1 fruit fly cellular context compared by ENCODE assay signal in genomic region chr3L:15530638-15531225, dm6.
A peak's percentile ranks its signal among the peaks of the same experiment; 100 is the strongest.
TF ChIP-seq lines count a peak whose summit lies in the region.

No protein-coding gene starts in this region.

TF ChIP-seq in whole organism, embryonic, 481 proteins besides CTCF, POLR2A, EP300 and RAD21 (continued from another document and continues in another):
- TF ChIP-seq dpn (GFP tag; optimal IDR thresholded peaks at IDR 0.05; lab: Kevin White, UChicago) (no peak), CG13775 (GFP tag; optimal IDR thresholded peaks at IDR 0.05; lab: Kevin White, UChicago) (no peak), disco-r (GFP tag; optimal IDR thresholded peaks at IDR 0.05; lab: Kevin White, UChicago) (no peak), CG3281 (GFP tag; optimal IDR thresholded peaks at IDR 0.05; lab: Kevin White, UChicago) (no peak), wek (GFP tag; optimal IDR thresholded peaks at IDR 0.05; lab: Kevin White, UChicago) (peak; percentile 43), HHEX (GFP tag; optimal IDR thresholded peaks at IDR 0.05; lab: Kevin White, UChicago) (no peak), vvl (GFP tag; IDR thresholded peaks at IDR 0.05; lab: Robert Waterston, UW) (no peak), gcm2 (GFP tag; optimal IDR thresholded peaks at IDR 0.05; lab: Kevin White, UChicago) (no peak), rib (GFP tag; IDR thresholded peaks at IDR 0.05; lab: Robert Waterston, UW) (no peak), lbe (GFP tag; optimal IDR thresholded peaks at IDR 0.05; lab: Kevin White, UChicago) (peak; percentile 12), CG33213 (GFP tag; optimal IDR thresholded peaks at IDR 0.05; lab: Kevin White, UChicago) (no peak), CG2202 (tag; optimal IDR thresholded peaks at IDR 0.05; lab: Kevin White, UChicago) (no peak), CG17568 (GFP tag; optimal IDR thresholded peaks at IDR 0.05; lab: Kevin White, UChicago) (peak; percentile 19), H15 (GFP tag; IDR thresholded peaks at IDR 0.05; lab: Robert Waterston, UW) (no peak), Sox100B (GFP tag; optimal IDR thresholded peaks at IDR 0.05; lab: Kevin White, UChicago) (peak; percentile 29), Doc3 (GFP tag; IDR thresholded peaks at IDR 0.05; lab: Robert Waterston, UW; ENCODE audit: partially characterized antibody) (no peak), GATAe (GFP tag; conservative IDR thresholded peaks at IDR 0.05; lab: Robert Waterston, UW) (no peak), Meics (GFP tag; optimal IDR thresholded peaks at IDR 0.05; lab: Kevin White, UChicago) (no peak), bsh (GFP tag; optimal IDR thresholded peaks at IDR 0.05; lab: Kevin White, UChicago) (peak in 1 of 2 experiments; percentile 34), lab (GFP tag; optimal IDR thresholded peaks at IDR 0.05; lab: Kevin White, UChicago) (peak; percentile 24), schlank (tag; optimal IDR thresholded peaks at IDR 0.05; lab: Kevin White, UChicago) (no peak), CG6813 (GFP tag; optimal IDR thresholded peaks at IDR 0.05; lab: Kevin White, UChicago) (peak; percentile 31), dysf (GFP tag; IDR thresholded peaks at IDR 0.05; lab: Robert Waterston, UW) (no peak), C15 (GFP tag; IDR thresholded peaks at IDR 0.05; lab: Robert Waterston, UW) (no peak), CG30020 (tag; optimal IDR thresholded peaks at IDR 0.05; lab: Kevin White, UChicago) (no peak), CG15073 (GFP tag; optimal IDR thresholded peaks at IDR 0.05; lab: Kevin White, UChicago) (no peak), CG32532 (GFP tag; IDR thresholded peaks at IDR 0.05; lab: Robert Waterston, UW) (no peak), lola (GFP tag; optimal IDR thresholded peaks at IDR 0.05; lab: Kevin White, UChicago) (no peak), CG6254 (GFP tag; optimal IDR thresholded peaks at IDR 0.05; lab: Kevin White, UChicago) (peak; percentile 1), CG10462 (GFP tag; optimal IDR thresholded peaks at IDR 0.05; lab: Kevin White, UChicago) (no peak), Dbx (GFP tag; IDR thresholded peaks at IDR 0.05; lab: Robert Waterston, UW) (no peak), sqz (GFP tag; optimal IDR thresholded peaks at IDR 0.05; lab: Kevin White, UChicago) (no peak), CG32767 (GFP tag; IDR thresholded peaks at IDR 0.05; lab: Robert Waterston, UW) (no peak), CG4617 (GFP tag; optimal IDR thresholded peaks at IDR 0.05; lab: Kevin White, UChicago; ENCODE audit: borderline replicate concordance) (no peak), CrebB (tag; optimal IDR thresholded peaks at IDR 0.05; lab: Kevin White, UChicago) (no peak), Med (GFP tag; lab: Kevin White, UChicago) (peak; percentile 36), CG1603 (tag; optimal IDR thresholded peaks at IDR 0.05; lab: Kevin White, UChicago) (peak; percentile 28), Myb (GFP tag; optimal IDR thresholded peaks at IDR 0.05; lab: Kevin White, UChicago) (no peak), CG10979 (tag; optimal IDR thresholded peaks at IDR 0.05; lab: Kevin White, UChicago) (no peak), D (optimal IDR thresholded peaks at IDR 0.05; lab: Kevin White, UChicago) (no peak), D (GFP tag; optimal IDR thresholded peaks at IDR 0.05; lab: Kevin White, UChicago) (peak; percentile 17), az2 (GFP tag; optimal IDR thresholded peaks at IDR 0.05; lab: Kevin White, UChicago) (no peak), CG34224 (GFP tag; IDR thresholded peaks at IDR 0.05; lab: Robert Waterston, UW; ENCODE audit: partially characterized antibody) (no peak), ATbp (GFP tag; optimal IDR thresholded peaks at IDR 0.05; lab: Kevin White, UChicago) (peak; percentile 52), Hand (GFP tag; optimal IDR thresholded peaks at IDR 0.05; lab: Kevin White, UChicago) (no peak), cg (GFP tag; optimal IDR thresholded peaks at IDR 0.05; lab: Kevin White, UChicago) (peak; percentile 19), corto (GFP tag; optimal IDR thresholded peaks at IDR 0.05; lab: Kevin White, UChicago) (no peak), repo (GFP tag; optimal IDR thresholded peaks at IDR 0.05; lab: Kevin White, UChicago) (no peak), CG17328 (GFP tag; IDR thresholded peaks at IDR 0.05; lab: Robert Waterston, UW) (no peak), zfh2 (GFP tag; optimal IDR thresholded peaks at IDR 0.05; lab: Kevin White, UChicago) (no peak), B-H1 (GFP tag; IDR thresholded peaks at IDR 0.05; lab: Robert Waterston, UW) (no peak), yki (optimal IDR thresholded peaks at IDR 0.05; lab: Kevin White, UChicago) (no peak), CG14965 (GFP tag; optimal IDR thresholded peaks at IDR 0.05; lab: Kevin White, UChicago; ENCODE audit: borderline replicate concordance) (no peak), Fer2 (tag; optimal IDR thresholded peaks at IDR 0.05; lab: Kevin White, UChicago) (no peak), fd64A (GFP tag; optimal IDR thresholded peaks at IDR 0.05; lab: Kevin White, UChicago) (peak; percentile 11), CG34422 (GFP tag; IDR thresholded peaks at IDR 0.05; lab: Robert Waterston, UW) (no peak), dati (GFP tag; IDR thresholded peaks at IDR 0.05; lab: Robert Waterston, UW) (no peak), Mes4 (GFP tag; optimal IDR thresholded peaks at IDR 0.05; lab: Kevin White, UChicago) (no peak), jing (GFP tag; optimal IDR thresholded peaks at IDR 0.05; lab: Kevin White, UChicago) (no peak), CG10209 (GFP tag; optimal IDR thresholded peaks at IDR 0.05; lab: Kevin White, UChicago) (peak; percentile 2), nom (GFP tag; optimal IDR thresholded peaks at IDR 0.05; lab: Kevin White, UChicago) (peak; percentile 32), tap (tag; optimal IDR thresholded peaks at IDR 0.05; lab: Kevin White, UChicago) (peak; percentile 0), Dip2 (GFP tag; IDR thresholded peaks at IDR 0.05; lab: Robert Waterston, UW) (no peak), Asciz (GFP tag; optimal IDR thresholded peaks at IDR 0.05; lab: Kevin White, UChicago) (peak; percentile 43), pros (GFP tag; optimal IDR thresholded peaks at IDR 0.05; lab: Kevin White, UChicago) (no peak), sens (GFP tag; lab: Kevin White, UChicago) (peak; percentile 75), br (optimal IDR thresholded peaks at IDR 0.05; lab: Kevin White, UChicago) (no peak), Hmr (GFP tag; optimal IDR thresholded peaks at IDR 0.05; lab: Kevin White, UChicago) (no peak), CG11504 (tag; optimal IDR thresholded peaks at IDR 0.05; lab: Kevin White, UChicago) (no peak), CG12299 (tag; optimal IDR thresholded peaks at IDR 0.05; lab: Kevin White, UChicago) (peak; percentile 35), Bgb (GFP tag; IDR thresholded peaks at IDR 0.05; lab: Robert Waterston, UW; ENCODE audit: partially characterized antibody) (no peak), ken (GFP tag; IDR thresholded peaks at IDR 0.05; lab: Robert Waterston, UW) (no peak), CG2116 (GFP tag; optimal IDR thresholded peaks at IDR 0.05; lab: Kevin White, UChicago) (no peak), sd (tag; optimal IDR thresholded peaks at IDR 0.05; lab: Kevin White, UChicago) (no peak), D19A (tag; optimal IDR thresholded peaks at IDR 0.05; lab: Kevin White, UChicago) (no peak), croc (GFP tag; conservative IDR thresholded peaks at IDR 0.05; lab: Robert Waterston, UW) (no peak), CG31224 (GFP tag; IDR thresholded peaks at IDR 0.05; lab: Robert Waterston, UW) (no peak), CG6765 (GFP tag; optimal IDR thresholded peaks at IDR 0.05; lab: Kevin White, UChicago) (no peak), sim (GFP tag; IDR thresholded peaks at IDR 0.05; lab: Robert Waterston, UW) (no peak), MTF-1 (GFP tag; optimal IDR thresholded peaks at IDR 0.05; lab: Kevin White, UChicago; ENCODE audit: borderline replicate concordance) (peak; percentile 32), crol (GFP tag; IDR thresholded peaks at IDR 0.05; lab: Robert Waterston, UW) (no peak), sob (GFP tag; IDR thresholded peaks at IDR 0.05; lab: Robert Waterston, UW) (no peak), CG11456 (GFP tag; IDR thresholded peaks at IDR 0.05; lab: Robert Waterston, UW) (no peak), CG9437 (GFP tag; optimal IDR thresholded peaks at IDR 0.05; lab: Kevin White, UChicago) (no peak), Chrac-16 (GFP tag; optimal IDR thresholded peaks at IDR 0.05; lab: Kevin White, UChicago) (no peak), CG11695 (GFP tag; IDR thresholded peaks at IDR 0.05; lab: Robert Waterston, UW) (no peak; the same call in 2 of the 3 replicates), PHDP (tag; optimal IDR thresholded peaks at IDR 0.05; lab: Kevin White, UChicago) (no peak), CG10366 (GFP tag; IDR thresholded peaks at IDR 0.05; lab: Robert Waterston, UW) (no peak), CG7745 (tag; optimal IDR thresholded peaks at IDR 0.05; lab: Kevin White, UChicago) (no peak), psq (GFP tag; optimal IDR thresholded peaks at IDR 0.05; lab: Kevin White, UChicago) (no peak), Sry-δ (GFP tag; optimal IDR thresholded peaks at IDR 0.05; lab: Kevin White, UChicago) (no peak), CkIIα-i1 (GFP tag; IDR thresholded peaks at IDR 0.05; lab: Robert Waterston, UW) (no peak), Adf1 (GFP tag; IDR thresholded peaks at IDR 0.05; lab: Robert Waterston, UW) (no peak), gsb (GFP tag; IDR thresholded peaks at IDR 0.05; lab: Robert Waterston, UW) (no peak), prd (optimal IDR thresholded peaks at IDR 0.05; lab: Kevin White, UChicago) (no peak), prd (GFP tag; IDR thresholded peaks at IDR 0.05; lab: Robert Waterston, UW) (no peak), nerfin-1 (tag; optimal IDR thresholded peaks at IDR 0.05; lab: Kevin White, UChicago) (no peak), CG13296 (GFP tag; optimal IDR thresholded peaks at IDR 0.05; lab: Kevin White, UChicago) (no peak), CG8924 (tag; optimal IDR thresholded peaks at IDR 0.05; lab: Kevin White, UChicago) (peak; percentile 3), CG12104 (GFP tag; optimal IDR thresholded peaks at IDR 0.05; lab: Kevin White, UChicago) (no peak), CG7928 (GFP tag; optimal IDR thresholded peaks at IDR 0.05; lab: Kevin White, UChicago) (no peak), CG4282 (GFP tag; optimal IDR thresholded peaks at IDR 0.05; lab: Kevin White, UChicago) (no peak), E2f2 (GFP tag; IDR thresholded peaks at IDR 0.05; lab: Robert Waterston, UW) (no peak), Oli (tag; optimal IDR thresholded peaks at IDR 0.05; lab: Kevin White, UChicago) (no peak), tgo (GFP tag; IDR thresholded peaks at IDR 0.05; lab: Robert Waterston, UW) (no peak), tna (GFP tag; IDR thresholded peaks at IDR 0.05; lab: Robert Waterston, UW; ENCODE audit: partially characterized antibody) (no peak), odd (GFP tag; optimal IDR thresholded peaks at IDR 0.05; lab: Kevin White, UChicago) (no peak), crc (GFP tag; optimal IDR thresholded peaks at IDR 0.05; lab: Kevin White, UChicago) (no peak), Hr39 (optimal IDR thresholded peaks at IDR 0.05; lab: Kevin White, UChicago) (no peak), CG12769 (tag; optimal IDR thresholded peaks at IDR 0.05; lab: Kevin White, UChicago) (peak; percentile 66), Rx (GFP tag; IDR thresholded peaks at IDR 0.05; lab: Robert Waterston, UW) (no peak), Vsx1 (GFP tag; optimal IDR thresholded peaks at IDR 0.05; lab: Kevin White, UChicago) (no peak), TFAM (GFP tag; optimal IDR thresholded peaks at IDR 0.05; lab: Kevin White, UChicago) (no peak), CG12942 (GFP tag; optimal IDR thresholded peaks at IDR 0.05; lab: Kevin White, UChicago) (no peak), CG8281 (tag; optimal IDR thresholded peaks at IDR 0.05; lab: Kevin White, UChicago) (peak; percentile 54), row (GFP tag; IDR thresholded peaks at IDR 0.05; lab: Robert Waterston, UW) (no peak), CG3726 (GFP tag; IDR thresholded peaks at IDR 0.05; lab: Robert Waterston, UW) (no peak), Fer1 (GFP tag; optimal IDR thresholded peaks at IDR 0.05; lab: Kevin White, UChicago) (no peak), CG6854 (GFP tag; optimal IDR thresholded peaks at IDR 0.05; lab: Kevin White, UChicago) (no peak), CG14014 (GFP tag; IDR thresholded peaks at IDR 0.05; lab: Robert Waterston, UW) (no peak), CG11085 (GFP tag; IDR thresholded peaks at IDR 0.05; lab: Robert Waterston, UW) (no peak), CG10543 (GFP tag; optimal IDR thresholded peaks at IDR 0.05; lab: Kevin White, UChicago) (no peak), Atf3 (GFP tag; optimal IDR thresholded peaks at IDR 0.05; lab: Kevin White, UChicago) (no peak), chif (GFP tag; optimal IDR thresholded peaks at IDR 0.05; lab: Kevin White, UChicago) (no peak), fd96Cb (tag; optimal IDR thresholded peaks at IDR 0.05; lab: Kevin White, UChicago) (no peak), CG2712 (tag; optimal IDR thresholded peaks at IDR 0.05; lab: Kevin White, UChicago) (no peak), luna (GFP tag; optimal IDR thresholded peaks at IDR 0.05; lab: Kevin White, UChicago) (no peak), z (GFP tag; IDR thresholded peaks at IDR 0.05; lab: Robert Waterston, UW) (no peak), onecut (GFP tag; IDR thresholded peaks at IDR 0.05; lab: Robert Waterston, UW) (no peak), sna (GFP tag; IDR thresholded peaks at IDR 0.05; lab: Robert Waterston, UW; ENCODE audit: partially characterized antibody) (no peak), kni (GFP tag; optimal IDR thresholded peaks at IDR 0.05; lab: Kevin White, UChicago) (peak; percentile 76), Drgx (GFP tag; IDR thresholded peaks at IDR 0.05; lab: Robert Waterston, UW) (no peak), Lim3 (GFP tag; IDR thresholded peaks at IDR 0.05; lab: Robert Waterston, UW) (no peak), CG14710 (tag; optimal IDR thresholded peaks at IDR 0.05; lab: Kevin White, UChicago) (peak; percentile 28), chm (GFP tag; IDR thresholded peaks at IDR 0.05; lab: Robert Waterston, UW) (peak; percentile 66), CG8359 (GFP tag; optimal IDR thresholded peaks at IDR 0.05; lab: Kevin White, UChicago; ENCODE audit: borderline replicate concordance) (no peak), CG3407 (GFP tag; optimal IDR thresholded peaks at IDR 0.05; lab: Kevin White, UChicago) (peak; percentile 23), CG16815 (GFP tag; optimal IDR thresholded peaks at IDR 0.05; lab: Kevin White, UChicago) (no peak), CG43689 (GFP tag; IDR thresholded peaks at IDR 0.05; lab: Robert Waterston, UW) (no peak), bigmax (GFP tag; optimal IDR thresholded peaks at IDR 0.05; lab: Kevin White, UChicago) (no peak), CG4707 (GFP tag; optimal IDR thresholded peaks at IDR 0.05; lab: Kevin White, UChicago) (peak; percentile 40)
